Fruit fly (Drosophila melanogaster) whole organism, embryonic: Measurements from ENCODE around the gene mthl6.

ENCODE experiments used
- BEAF-32 ChIP-seq: fragments of 200-800 bp; sonication (Bioruptor generic); optimal IDR thresholded peaks from 3 replicates; lab custom pipeline; 2017; ENCODE audit warnings: missing biosample characterization, missing genetic modification characterization, mild to moderate bottlenecking, moderate library complexity, missing genetic modification reagents
- CG10274 ChIP-seq: fragments of 200-800 bp; sonication (Bioruptor generic); optimal IDR thresholded peaks from 3 replicates; lab custom pipeline; 2017; ENCODE audit warnings: missing biosample characterization, mild to moderate bottlenecking, missing genetic modification characterization
- CG10654 ChIP-seq: fragments of 200-800 bp; sonication (Bioruptor generic); optimal IDR thresholded peaks from 2 replicates; lab custom pipeline; 2016; ENCODE audit warnings: missing biosample characterization, missing genetic modification characterization
- CG11085 ChIP-seq: fragments of 200-800 bp; sonication (Bioruptor generic); IDR thresholded peaks from 2 replicates; pipeline ENCODE4 v1.3.6; 2022; ENCODE audit warnings: missing biosample characterization, missing genetic modification characterization
- CG13287 ChIP-seq: fragments of 200-800 bp; sonication (Bioruptor generic); IDR thresholded peaks from 2 replicates; pipeline ENCODE4 v1.3.6; 2022; ENCODE audit warnings: missing biosample characterization, missing genetic modification characterization; ENCODE audit not compliant: partially characterized antibody
- CG14441 ChIP-seq: fragments of 200-800 bp; sonication (Bioruptor generic); IDR thresholded peaks from 2 replicates; pipeline ENCODE4 v1.3.6; 2022; ENCODE audit warnings: missing biosample characterization, missing genetic modification characterization
- CG17385 ChIP-seq: fragments of 200-800 bp; sonication (Bioruptor generic); optimal IDR thresholded peaks from 3 replicates; lab custom pipeline; 2018; ENCODE audit warnings: missing biosample characterization, mild to moderate bottlenecking, missing genetic modification characterization
- CG2202 ChIP-seq: fragments of 200-800 bp; sonication (Bioruptor generic); optimal IDR thresholded peaks from 2 replicates; lab custom pipeline; 2018; ENCODE audit warnings: missing biosample characterization, mild to moderate bottlenecking, missing genetic modification characterization
- CG30431 ChIP-seq: fragments of 200-800 bp; sonication (Bioruptor generic); optimal IDR thresholded peaks from 2 replicates; lab custom pipeline; 2017; ENCODE audit warnings: missing biosample characterization, missing genetic modification characterization
- CG32772 ChIP-seq: fragments of 200-800 bp; sonication (Bioruptor generic); IDR thresholded peaks from 2 replicates; pipeline ENCODE4 v1.3.6; 2022; ENCODE audit warnings: missing biosample characterization, missing genetic modification characterization
- CG4360 ChIP-seq: fragments of 200-800 bp; sonication (Bioruptor generic); IDR thresholded peaks from 2 replicates; pipeline ENCODE4 v1.3.6; 2022; ENCODE audit warnings: missing biosample characterization, missing genetic modification characterization
- CG6175 ChIP-seq: fragments of 200-800 bp; sonication (Bioruptor generic); IDR thresholded peaks from 3 replicates; pipeline ENCODE4 v1.3.6; 2022; ENCODE audit warnings: missing biosample characterization, missing genetic modification characterization
- CG6765 ChIP-seq: fragments of 200-800 bp; sonication (Bioruptor generic); optimal IDR thresholded peaks from 3 replicates; lab custom pipeline; 2017; ENCODE audit warnings: missing biosample characterization, mild to moderate bottlenecking, missing genetic modification characterization
- CG7928 ChIP-seq: fragments of 200-800 bp; sonication (Bioruptor generic); optimal IDR thresholded peaks from 2 replicates; lab custom pipeline; 2017; ENCODE audit warnings: missing biosample characterization, mild to moderate bottlenecking, missing genetic modification characterization
- CG9437 ChIP-seq: fragments of 200-800 bp; sonication (Bioruptor generic); optimal IDR thresholded peaks from 2 replicates; lab custom pipeline; 2018; ENCODE audit warnings: missing biosample characterization, mild to moderate bottlenecking, missing genetic modification characterization
- CG9932 ChIP-seq: fragments of 200-800 bp; sonication (Bioruptor generic); IDR thresholded peaks from 2 replicates; pipeline ENCODE4 v1.3.6; 2022; ENCODE audit warnings: missing biosample characterization, missing genetic modification characterization
- Camta ChIP-seq: fragments of 200-800 bp; sonication (Bioruptor generic); optimal IDR thresholded peaks from 2 replicates; lab custom pipeline; 2016; ENCODE audit warnings: missing biosample characterization, missing genetic modification characterization
- Chrac-16 ChIP-seq: fragments of 200-800 bp; sonication (Bioruptor generic); optimal IDR thresholded peaks from 3 replicates; lab custom pipeline; 2016; ENCODE audit warnings: missing biosample characterization, missing genetic modification characterization
- D19B ChIP-seq: fragments of 200-800 bp; sonication (Bioruptor generic); optimal IDR thresholded peaks from 2 replicates; lab custom pipeline; 2017; ENCODE audit warnings: missing biosample characterization, mild to moderate bottlenecking, missing genetic modification characterization
- Dip3 ChIP-seq: fragments of 200-800 bp; sonication (Bioruptor generic); optimal IDR thresholded peaks from 3 replicates; lab custom pipeline; 2016; ENCODE audit warnings: missing biosample characterization, missing genetic modification characterization
- E2f2 ChIP-seq: fragments of 200-800 bp; sonication (Bioruptor generic); IDR thresholded peaks from 2 replicates; pipeline ENCODE4 v1.3.6; 2022; ENCODE audit warnings: missing biosample characterization, missing genetic modification characterization
- H15 ChIP-seq: fragments of 200-800 bp; sonication (Bioruptor generic); IDR thresholded peaks from 3 replicates; pipeline ENCODE4 v1.3.6; 2022; ENCODE audit warnings: missing biosample characterization, missing genetic modification characterization
- Hmx ChIP-seq: fragments of 200-800 bp; sonication (Bioruptor generic); optimal IDR thresholded peaks from 2 replicates; lab custom pipeline; 2016; ENCODE audit warnings: missing biosample characterization, missing genetic modification characterization
- Hr3 ChIP-seq: fragments of 200-800 bp; sonication (Bioruptor generic); optimal IDR thresholded peaks from 3 replicates; lab custom pipeline; 2016; ENCODE audit warnings: missing biosample characterization, missing genetic modification characterization
- NC2α ChIP-seq: fragments of 200-800 bp; sonication (Bioruptor generic); optimal IDR thresholded peaks from 2 replicates; lab custom pipeline; 2016; ENCODE audit warnings: missing biosample characterization, missing genetic modification characterization
- NFAT ChIP-seq: fragments of 200-800 bp; sonication (Bioruptor generic); IDR thresholded peaks from 2 replicates; pipeline ENCODE4 v1.3.6; 2022; ENCODE audit warnings: missing biosample characterization, missing genetic modification characterization
- Nf-YA ChIP-seq: fragments of 200-800 bp; sonication (Bioruptor generic); IDR thresholded peaks from 2 replicates; pipeline ENCODE4 v1.3.6; 2022; ENCODE audit warnings: missing biosample characterization, missing genetic modification characterization
- PHDP ChIP-seq: fragments of 200-800 bp; sonication (Bioruptor generic); optimal IDR thresholded peaks from 3 replicates; lab custom pipeline; 2018; ENCODE audit warnings: missing biosample characterization, mild to moderate bottlenecking, missing genetic modification characterization, moderate library complexity
- Sox102F ChIP-seq: fragments of 200-800 bp; sonication (Bioruptor generic); optimal IDR thresholded peaks from 2 replicates; lab custom pipeline; 2018; ENCODE audit warnings: missing biosample characterization, mild to moderate bottlenecking, missing genetic modification characterization, moderate library complexity
- Trl ChIP-seq, 3 experiments: fragments of >200 bp in 2 of 3; fragments of 200-800 bp in 1 of 3; sonication (Bioruptor generic) in 1 of 3; optimal IDR thresholded peaks; 2 replicates in 1 of 3; 3 replicates in 2 of 3; lab custom pipeline; 2016 to 2017; ENCODE audit warnings: missing biosample characterization in 1 of 3, missing genetic modification characterization in 1 of 3
- ara ChIP-seq: fragments of 200-800 bp; sonication (Bioruptor generic); IDR thresholded peaks from 2 replicates; pipeline ENCODE4 v1.3.6; 2022; ENCODE audit warnings: missing biosample characterization, missing genetic modification characterization
- az2 ChIP-seq: fragments of 200-800 bp; sonication (Bioruptor generic); optimal IDR thresholded peaks from 3 replicates; lab custom pipeline; 2016; ENCODE audit warnings: missing biosample characterization, missing genetic modification characterization
- cato ChIP-seq: fragments of 200-800 bp; sonication (Bioruptor generic); optimal IDR thresholded peaks from 2 replicates; lab custom pipeline; 2016; ENCODE audit warnings: missing biosample characterization, missing genetic modification characterization, borderline replicate concordance
- ci ChIP-seq: fragments of 200-800 bp; sonication (Bioruptor generic); IDR thresholded peaks from 3 replicates; pipeline ENCODE4 v1.3.6; 2022; ENCODE audit warnings: missing biosample characterization, missing genetic modification characterization
- crp ChIP-seq, 2 experiments: fragments of 200-800 bp; sonication (Bioruptor generic); optimal IDR thresholded peaks; 2 replicates in 1 of 2; 3 replicates in 1 of 2; lab custom pipeline; 2017; ENCODE audit warnings: missing biosample characterization in 2 of 2, missing genetic modification characterization in 2 of 2, mild to moderate bottlenecking in 1 of 2, moderate library complexity in 1 of 2
- dan ChIP-seq: fragments of 200-800 bp; sonication (Bioruptor generic); IDR thresholded peaks from 2 replicates; pipeline ENCODE4 v1.3.6; 2022; ENCODE audit warnings: missing biosample characterization, missing genetic modification characterization
- esg ChIP-seq: fragments of 200-800 bp; sonication (Bioruptor generic); conservative IDR thresholded peaks from 2 replicates; pipeline ENCODE4 v1.3.6; 2022; ENCODE audit warnings: missing biosample characterization, missing genetic modification characterization
- fu2 ChIP-seq: fragments of 200-800 bp; sonication (Bioruptor generic); optimal IDR thresholded peaks from 2 replicates; lab custom pipeline; 2016; ENCODE audit warnings: missing biosample characterization, missing genetic modification characterization
- gfzf ChIP-seq: fragments of 200-800 bp; sonication (Bioruptor generic); optimal IDR thresholded peaks from 2 replicates; lab custom pipeline; 2016; ENCODE audit warnings: missing biosample characterization, mild to moderate bottlenecking, missing genetic modification characterization, moderate library complexity
- h ChIP-seq: fragments of >200 bp; optimal IDR thresholded peaks from 2 replicates; lab custom pipeline; 2017
- ind ChIP-seq: fragments of 200-800 bp; sonication (Bioruptor generic); optimal IDR thresholded peaks from 3 replicates; lab custom pipeline; 2016; ENCODE audit warnings: missing biosample characterization, missing genetic modification characterization
- knrl ChIP-seq: fragments of 200-800 bp; sonication (Bioruptor generic); IDR thresholded peaks from 3 replicates; pipeline ENCODE4 v1.3.6; 2022; ENCODE audit warnings: missing biosample characterization, missing genetic modification characterization; ENCODE audit not compliant: partially characterized antibody
- luna ChIP-seq: fragments of 200-800 bp; sonication (Bioruptor generic); optimal IDR thresholded peaks from 2 replicates; lab custom pipeline; 2016; ENCODE audit warnings: missing biosample characterization, missing genetic modification characterization
- maf-S ChIP-seq: fragments of 200-800 bp; sonication (Bioruptor generic); optimal IDR thresholded peaks from 2 replicates; lab custom pipeline; 2016; ENCODE audit warnings: missing biosample characterization, missing genetic modification characterization
- pnt ChIP-seq: fragments of 200-800 bp; sonication (Bioruptor generic); optimal IDR thresholded peaks from 3 replicates; lab custom pipeline; 2016; ENCODE audit warnings: missing biosample characterization, missing genetic modification characterization
- pzg ChIP-seq: fragments of 200-800 bp; sonication (Bioruptor generic); optimal IDR thresholded peaks from 3 replicates; lab custom pipeline; 2018; ENCODE audit warnings: missing biosample characterization, mild to moderate bottlenecking, missing genetic modification characterization, moderate library complexity
- stwl ChIP-seq: fragments of 200-800 bp; sonication (Bioruptor generic); optimal IDR thresholded peaks from 3 replicates; lab custom pipeline; 2018; ENCODE audit warnings: missing biosample characterization, mild to moderate bottlenecking, missing genetic modification characterization, moderate library complexity
- z ChIP-seq: fragments of 200-800 bp; sonication (Bioruptor generic); IDR thresholded peaks from 3 replicates; pipeline ENCODE4 v1.3.6; 2022; ENCODE audit warnings: missing biosample characterization, missing genetic modification characterization
- zfh2 ChIP-seq: fragments of 200-800 bp; sonication (Bioruptor generic); optimal IDR thresholded peaks from 2 replicates; lab custom pipeline; 2016; ENCODE audit warnings: missing biosample characterization, missing genetic modification characterization

mthl6 gene

dm6 chr3L:7510414-7511384 lies 24.9 kb downstream of the mthl6 start, which contains the start of gene CG7546 (continued):
- TF ChIP-seq cato (GFP tag; lab: Kevin White, UChicago) (no peak), crp (GFP tag; optimal IDR thresholded peaks at IDR 0.05; lab: Kevin White, UChicago) (no peak), az2 (GFP tag; lab: Kevin White, UChicago) (peak; percentile 50), maf-S (no peak), Chrac-16 (GFP tag; lab: Kevin White, UChicago) (peak; percentile 10), ara (GFP tag; lab: Robert Waterston, UW) (no peak), Dip3 (no peak), CG11085 (no peak), CG9932 (GFP tag; lab: Robert Waterston, UW) (peak; percentile 62), CG9437 (GFP tag; lab: Kevin White, UChicago) (no peak), Hr3 (GFP tag; lab: Kevin White, UChicago) (peak; percentile 56), CG30431 (GFP tag; lab: Kevin White, UChicago) (no peak), Hmx (GFP tag; lab: Kevin White, UChicago) (no peak), BEAF-32 (GFP tag; lab: Kevin White, UChicago) (peak; percentile 36), NFAT (GFP tag; lab: Robert Waterston, UW) (no peak; the same call in 1 of the 2 replicates), luna (no peak), Nf-YA (GFP tag; lab: Robert Waterston, UW) (no peak), H15 (GFP tag; lab: Robert Waterston, UW) (no peak), knrl (peak; percentile 35; the same call in 1 of the 3 replicates), CG6765 (GFP tag; lab: Kevin White, UChicago) (no peak), NC2α (GFP tag; lab: Kevin White, UChicago) (no peak), E2f2 (GFP tag; lab: Robert Waterston, UW) (peak; percentile 92), zfh2 (GFP tag; lab: Kevin White, UChicago) (peak; percentile 40), D19B (no peak), ind (GFP tag; lab: Kevin White, UChicago) (peak; percentile 56), gfzf (GFP tag; lab: Kevin White, UChicago) (peak; percentile 76), fu2 (GFP tag; lab: Kevin White, UChicago) (no peak), esg (peak; percentile 37; the same call in 1 of the 2 replicates), CG7928 (GFP tag; lab: Kevin White, UChicago) (no peak), Sox102F (no peak), pnt (GFP tag; lab: Kevin White, UChicago) (no peak), CG10274 (no peak), h (lab: Kevin White, UChicago) (no peak), CG4360 (GFP tag; lab: Robert Waterston, UW) (no peak), PHDP (no peak), CG32772 (GFP tag; lab: Robert Waterston, UW) (no peak), dan (GFP tag; lab: Robert Waterston, UW) (no peak), ci (GFP tag; lab: Robert Waterston, UW) (0 out of 3 replicates have a peak, but pooled peaks have one; percentile 21), CG6175 (no peak), CG14441 (GFP tag; lab: Robert Waterston, UW) (peak; percentile 44; the same call in 1 of the 2 replicates), CG13287 (peak; percentile 27; the same call in 1 of the 2 replicates), z (no peak), Trl (optimal IDR thresholded peaks at IDR 0.05; lab: Kevin White, UChicago) (no peak), Trl (GFP tag; optimal IDR thresholded peaks at IDR 0.05; lab: Kevin White, UChicago) (no peak), Camta (no peak), CG17385 (GFP tag; lab: Kevin White, UChicago) (peak; percentile 10), CG10654 (no peak), stwl (tag; lab: Kevin White, UChicago) (peak; percentile 62), CG2202 (tag; lab: Kevin White, UChicago) (no peak), pzg (GFP tag; lab: Kevin White, UChicago) (peak; percentile 68)
